Fruit fly (Drosophila melanogaster) whole organism, embryonic: ENCODE results near the gene CG17666.

Experiments
- Atf3 ChIP-seq: fragments of 200-800 bp; sonication (Bioruptor generic); optimal IDR thresholded peaks from 3 replicates; lab custom pipeline; 2016; ENCODE audit warnings: missing biosample characterization, missing genetic modification characterization
- CG10979 ChIP-seq: fragments of 200-800 bp; sonication (Bioruptor generic); optimal IDR thresholded peaks from 2 replicates; lab custom pipeline; 2018; ENCODE audit warnings: missing biosample characterization, mild to moderate bottlenecking, missing genetic modification characterization, moderate library complexity
- CG12104 ChIP-seq: fragments of 200-800 bp; sonication (Bioruptor generic); optimal IDR thresholded peaks from 3 replicates; lab custom pipeline; 2016; ENCODE audit warnings: missing biosample characterization, missing genetic modification characterization
- CG17385 ChIP-seq: fragments of 200-800 bp; sonication (Bioruptor generic); optimal IDR thresholded peaks from 3 replicates; lab custom pipeline; 2018; ENCODE audit warnings: missing biosample characterization, mild to moderate bottlenecking, missing genetic modification characterization
- CG1832 ChIP-seq: fragments of 200-800 bp; sonication (Bioruptor generic); optimal IDR thresholded peaks from 2 replicates; lab custom pipeline; 2017; ENCODE audit warnings: missing biosample characterization, mild to moderate bottlenecking, missing genetic modification characterization, inconsistent platforms
- CG6175 ChIP-seq: fragments of 200-800 bp; sonication (Bioruptor generic); IDR thresholded peaks from 3 replicates; pipeline ENCODE4 v1.3.6; 2022; ENCODE audit warnings: missing biosample characterization, missing genetic modification characterization
- CG6254 ChIP-seq: fragments of 200-800 bp; sonication (Bioruptor generic); optimal IDR thresholded peaks from 3 replicates; lab custom pipeline; 2017; ENCODE audit warnings: mild to moderate bottlenecking, missing biosample characterization, missing genetic modification reagents, missing genetic modification characterization
- CG7745 ChIP-seq: fragments of 200-800 bp; sonication (Bioruptor generic); optimal IDR thresholded peaks from 2 replicates; lab custom pipeline; 2018; ENCODE audit warnings: missing biosample characterization, mild to moderate bottlenecking, missing genetic modification characterization, moderate library complexity
- Dek ChIP-seq: fragments of 200-800 bp; sonication (Bioruptor generic); optimal IDR thresholded peaks from 3 replicates; lab custom pipeline; 2019; ENCODE audit warnings: missing biosample characterization, mild to moderate bottlenecking, missing genetic modification characterization, moderate library complexity
- Doc2 ChIP-seq: fragments of 200-800 bp; sonication (Bioruptor generic); IDR thresholded peaks from 2 replicates; pipeline ENCODE4 v1.3.6; 2022; ENCODE audit warnings: missing biosample characterization, missing genetic modification characterization
- Gug ChIP-seq: fragments of 200-800 bp; sonication (Bioruptor generic); IDR thresholded peaks from 4 replicates; pipeline ENCODE4 v1.3.6; 2022; ENCODE audit warnings: missing biosample characterization, missing genetic modification characterization
- Med ChIP-seq: fragments of 200-800 bp; sonication (Bioruptor generic); peaks from one replicate; lab custom pipeline; 2016; ENCODE audit warnings: missing biosample characterization, missing genetic modification characterization, mild to moderate bottlenecking, inconsistent platforms, moderate library complexity
- ash1 ChIP-seq: fragments of 200-800 bp; sonication (Bioruptor generic); optimal IDR thresholded peaks from 2 replicates; lab custom pipeline; 2018; ENCODE audit warnings: missing biosample characterization, mild to moderate bottlenecking, missing genetic modification characterization
- mam ChIP-seq: fragments of 200-800 bp; sonication (Bioruptor generic); optimal IDR thresholded peaks from 3 replicates; lab custom pipeline; 2016; ENCODE audit warnings: missing biosample characterization, missing genetic modification characterization

DNA sequence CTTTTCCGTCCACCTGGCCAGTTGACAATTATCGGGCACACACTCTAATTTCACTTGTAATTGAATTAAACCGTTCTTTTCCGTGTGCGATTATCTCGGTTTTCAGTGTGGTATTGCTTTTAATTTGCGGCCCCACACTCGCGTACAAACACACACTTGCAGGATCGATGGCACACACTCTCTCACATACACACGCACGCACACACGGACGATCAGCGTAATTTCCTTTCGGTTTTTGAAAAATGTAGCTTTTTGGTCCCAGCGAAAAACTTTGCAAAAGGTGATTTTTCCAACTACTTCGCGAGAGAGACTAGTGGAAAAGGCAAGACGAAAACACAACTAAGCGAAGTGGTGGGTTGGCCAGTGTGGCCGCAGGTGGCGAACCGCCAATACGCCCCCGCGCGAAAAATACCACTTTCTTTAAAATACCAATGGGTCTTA is 23.6 kb downstream of the CG17666 start, which contains the start of gene Atg1:
- TF ChIP-seq CG1832 (GFP tag; lab: Kevin White, UChicago) = no peak
- no peak for TF ChIP-seq CG7745 (tag; lab: Kevin White, UChicago)
- TF ChIP-seq CG17385 (GFP tag; lab: Kevin White, UChicago) = no peak
- no peak for TF ChIP-seq CG6175 (GFP tag; lab: Robert Waterston, UW)
- TF ChIP-seq CG12104 (GFP tag; lab: Kevin White, UChicago) = no peak
- TF ChIP-seq Dek (tag; lab: Kevin White, UChicago) = peak; percentile 2
- TF ChIP-seq Med (GFP tag; lab: Kevin White, UChicago) = peak; percentile 85
- TF ChIP-seq CG6254 (GFP tag; lab: Kevin White, UChicago) = no peak
- TF ChIP-seq Gug (GFP tag; lab: Robert Waterston, UW) = no peak
- no peak for TF ChIP-seq Doc2 (GFP tag; lab: Robert Waterston, UW)
- no peak for TF ChIP-seq Atf3 (GFP tag; lab: Kevin White, UChicago)
- TF ChIP-seq mam = no peak
- peak; percentile 25 for TF ChIP-seq CG10979
- peak; percentile 19 for TF ChIP-seq ash1 (GFP tag; lab: Kevin White, UChicago)
